Worm (Caenorhabditis elegans) whole organism, dauer: Measurements from ENCODE around the gene T03G6.1.

ENCODE experiments used
- unc-62 ChIP-seq: sonication (generic microtip); optimal IDR thresholded peaks from 2 replicates; lab custom pipeline; 2017; ENCODE audit warnings: missing biosample characterization, missing genetic modification reagents, missing genetic modification characterization

Gene T03G6.1

DNA sequence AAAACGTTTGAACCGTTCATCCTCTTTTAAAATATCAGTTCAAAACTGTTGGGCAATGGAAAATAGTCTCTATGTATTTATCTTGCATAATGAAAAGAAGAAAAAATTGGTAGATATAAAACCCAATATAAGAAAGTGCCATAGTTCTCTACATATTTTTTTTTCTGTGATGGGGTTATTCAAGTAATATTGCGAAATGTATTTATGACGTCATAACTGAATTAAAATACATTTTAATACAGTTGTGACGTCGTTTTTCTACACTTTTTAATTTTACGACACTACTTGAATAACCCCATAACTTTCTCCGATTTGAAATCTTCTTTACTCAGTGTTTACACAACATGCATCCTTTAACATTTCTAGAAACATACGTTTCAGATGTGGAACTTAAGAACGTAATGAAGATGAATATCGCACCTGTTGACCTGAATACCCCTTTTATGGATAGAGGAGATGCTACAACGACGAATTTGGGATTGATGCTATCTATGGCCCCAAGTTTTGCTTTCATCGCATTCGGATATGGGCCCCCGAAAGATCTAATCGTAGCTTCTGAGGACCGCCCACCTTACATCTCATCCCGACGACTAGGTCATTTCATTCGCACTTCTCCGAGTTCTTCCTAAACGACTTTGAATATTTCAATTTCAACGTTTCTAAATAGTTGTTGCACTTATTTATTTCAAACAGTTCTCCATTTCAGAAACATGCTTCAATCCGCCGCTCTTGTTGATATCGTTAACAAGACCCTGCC lies at the start of gene T03G6.1:
Gene T03G6.1, plus strand, starts transcription at position 707 of the 757 bp plus-strand sequence.
- TF ChIP-seq unc-62 = no peak

DNA sequence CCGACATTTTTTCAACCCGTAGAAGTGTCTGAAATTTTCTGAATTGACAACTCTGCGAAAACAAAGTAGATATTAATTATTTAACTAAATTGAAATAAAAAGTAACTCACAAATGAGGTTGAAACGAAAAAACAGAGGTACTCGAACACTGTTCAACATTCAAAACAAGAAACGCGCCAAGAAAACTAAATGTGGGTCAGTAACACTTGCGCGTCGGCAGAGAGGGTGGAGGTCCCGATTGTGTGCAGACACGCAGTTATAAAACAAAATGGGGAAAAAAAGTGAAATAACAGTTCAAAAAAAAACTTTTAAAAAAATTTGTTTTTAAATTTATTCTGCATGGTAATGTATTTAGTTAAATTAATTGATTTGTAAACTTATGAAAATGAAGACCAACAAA lies 48.6 kb upstream of the T03G6.1 start:
- no peak for TF ChIP-seq unc-62

DNA sequence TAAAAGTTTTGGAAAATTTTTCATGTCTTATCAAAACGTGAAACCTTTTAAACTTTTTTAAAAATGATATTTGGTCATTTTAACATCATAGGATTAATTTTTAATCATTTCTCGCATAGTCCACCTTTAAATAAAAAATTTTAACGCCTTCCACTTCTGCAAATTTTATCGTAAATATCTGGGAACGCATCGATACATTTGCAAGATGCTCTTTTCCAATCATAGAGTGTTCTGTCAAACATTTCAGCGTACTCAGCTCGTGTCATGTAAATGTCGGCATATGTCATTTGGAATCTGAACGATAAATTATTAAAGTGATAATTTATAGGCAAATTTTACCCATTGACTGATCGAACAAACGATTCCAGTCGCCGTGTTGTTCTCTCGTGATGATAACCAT lies 48.0 kb upstream of the T03G6.1 start, which contains the start of gene F52H2.5:
Gene F52H2.5, minus strand, starts transcription at position 101 of the 400 bp plus-strand sequence.
- TF ChIP-seq unc-62 = no peak

ce11 chrX:2564047-2564446 lies 44.0 kb upstream of the T03G6.1 start, which contains the start of gene dhcr-24:
dhcr-24 (minus strand) TSS chrX:2564147.
- no peak for TF ChIP-seq unc-62

DNA sequence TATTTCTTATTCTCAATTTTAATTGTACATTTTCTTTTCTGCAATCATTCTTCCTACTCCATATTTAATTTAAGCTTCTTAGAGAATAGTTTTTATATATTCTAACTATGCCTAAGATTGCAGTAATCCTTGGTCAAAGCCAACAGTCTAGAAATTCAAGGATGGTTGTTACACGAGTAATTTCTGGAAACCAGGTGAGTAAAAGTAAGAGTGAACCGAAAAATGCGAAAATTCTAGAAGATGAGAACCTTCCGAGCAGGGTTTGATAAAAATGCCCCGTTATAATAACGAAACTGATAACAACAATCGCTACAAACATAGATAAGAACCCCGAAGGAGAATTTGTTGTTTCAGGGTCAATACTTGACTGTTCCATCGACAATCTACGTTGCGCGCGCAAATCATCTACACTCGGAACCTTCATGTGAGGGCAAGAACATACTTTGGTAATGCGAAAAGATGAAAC lies 42.7 kb upstream of the T03G6.1 start, which contains the start of gene F52H2.15:
Gene F52H2.15, plus strand, starts transcription at position 51 of the 466 bp plus-strand sequence.
- TF ChIP-seq unc-62 = no peak

ce11 chrX:2567761-2568160 lies 40.3 kb upstream of the T03G6.1 start:
- no peak for TF ChIP-seq unc-62

- no peak for TF ChIP-seq unc-62
Measured at ce11 chrX:2569040-2569439, 39.0 kb upstream of the T03G6.1 start.

- no peak for TF ChIP-seq unc-62
Measured at ce11 chrX:2572646-2573149, 35.3 kb upstream of the T03G6.1 start, which contains the start of the genes ccd-5 and F52H2.1. ccd-5 (minus strand) TSS chrX:2572653. F52H2.1 (plus strand) TSS chrX:2573099.

ce11 chrX:2577442-2577841 lies 30.6 kb upstream of the T03G6.1 start, which contains the start of gene ttr-42:
ttr-42 (plus strand) TSS chrX:2577742.
- TF ChIP-seq unc-62 = no peak

- no peak for TF ChIP-seq unc-62
Measured at ce11 chrX:2580524-2580981, 27.5 kb upstream of the T03G6.1 start, which contains the start of gene H01M10.1. H01M10.1 (minus strand) TSS chrX:2580574.

- TF ChIP-seq unc-62 = no peak
Measured at ce11 chrX:2581828-2582589, 26.0 kb upstream of the T03G6.1 start.

- no peak for TF ChIP-seq unc-62
Measured at ce11 chrX:2583135-2583683, 24.8 kb upstream of the T03G6.1 start.

DNA sequence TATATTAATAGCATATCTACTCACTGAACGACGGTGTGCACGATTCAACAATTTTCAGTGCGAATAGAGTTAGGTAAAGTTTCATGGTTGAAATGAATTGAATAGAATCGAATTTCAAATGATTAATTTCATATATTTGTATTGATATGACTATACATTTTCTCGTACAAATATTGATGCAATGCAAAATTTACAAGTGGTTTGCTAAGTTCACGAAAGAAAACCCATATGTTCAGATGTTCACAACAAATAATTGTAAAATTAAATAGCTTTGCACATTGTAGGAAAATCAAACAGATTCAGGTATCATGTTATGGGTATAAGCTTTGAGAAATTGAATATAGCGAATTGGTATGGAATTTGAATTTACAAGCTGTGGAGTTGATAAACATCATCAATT lies 22.4 kb upstream of the T03G6.1 start, which contains the start of gene H01M10.2:
Gene H01M10.2, minus strand, starts transcription at position 101 of the 400 bp plus-strand sequence.
- TF ChIP-seq unc-62 = no peak

DNA sequence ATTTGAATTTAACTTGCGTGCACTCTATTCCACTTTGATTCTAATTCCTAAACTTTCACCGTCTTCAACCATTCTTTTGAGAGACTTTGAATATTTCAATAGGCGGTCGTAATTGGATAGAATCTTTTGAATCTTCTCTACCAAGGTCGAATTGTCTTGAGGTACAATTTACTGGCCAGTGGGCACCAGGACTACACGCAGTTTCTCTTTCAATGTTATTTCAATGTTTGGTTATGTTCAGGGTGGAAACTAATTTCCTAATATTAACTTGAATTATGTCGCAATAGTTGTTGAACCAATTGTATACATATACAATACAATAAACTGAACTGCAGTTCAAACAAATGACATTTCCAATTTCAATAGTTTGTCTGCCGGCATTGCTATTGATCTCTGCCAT lies 20.0 kb upstream of the T03G6.1 start:
- no peak for TF ChIP-seq unc-62

DNA sequence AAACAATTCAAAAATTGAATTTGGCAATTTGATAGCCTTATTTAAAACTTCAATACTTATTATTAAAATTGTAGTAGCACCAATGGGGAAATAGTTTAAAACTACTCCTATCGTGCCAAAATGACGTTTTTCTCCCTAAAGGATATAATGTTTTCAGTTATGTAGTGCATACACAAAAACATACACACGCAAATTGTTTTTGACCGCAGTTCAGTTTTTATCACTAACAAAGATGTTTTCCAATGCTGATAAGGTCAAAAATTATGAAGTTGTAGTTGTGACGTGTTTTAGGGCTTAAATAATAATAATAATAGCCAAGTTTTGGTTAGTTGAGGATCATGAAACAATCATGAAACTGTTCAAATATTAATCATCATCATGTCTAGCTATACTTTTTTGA lies 18.0 kb upstream of the T03G6.1 start:
- no peak for TF ChIP-seq unc-62

- TF ChIP-seq unc-62 = no peak
Measured at ce11 chrX:2590777-2591176, 17.3 kb upstream of the T03G6.1 start.
